Fruit fly (Drosophila melanogaster): ENCODE measurements around the gene vvl.

Gene vvl

dm6 chr3L:6827705-6828104 is 37.7 kb downstream of the vvl start:
- no peak for TF ChIP-seq br (GFP tag; optimal IDR thresholded peaks at IDR 0.05)
- TF ChIP-seq foxo (GFP tag; optimal IDR thresholded peaks at IDR 0.05) = no peak
- TF ChIP-seq sv (GFP tag; optimal IDR thresholded peaks at IDR 0.05) = no peak
- no peak for TF ChIP-seq ey (GFP tag; optimal IDR thresholded peaks at IDR 0.05)
- TF ChIP-seq fru (GFP tag; optimal IDR thresholded peaks at IDR 0.05) = no peak
- no peak for TF ChIP-seq Rel (GFP tag; optimal IDR thresholded peaks at IDR 0.05)
- TF ChIP-seq Rel (tag; optimal IDR thresholded peaks at IDR 0.05) = no peak
- no peak for TF ChIP-seq Abd-B (GFP tag; optimal IDR thresholded peaks at IDR 0.05)
- no peak for TF ChIP-seq N (GFP tag; optimal IDR thresholded peaks at IDR 0.05)
- TF ChIP-seq Dif (GFP tag; optimal IDR thresholded peaks at IDR 0.05; ENCODE audit: partially characterized antibody) = no peak
- no peak for TF ChIP-seq HLH106 (tag; optimal IDR thresholded peaks at IDR 0.05)

dm6 chr3L:6828742-6829141 is 38.8 kb downstream of the vvl start:
- TF ChIP-seq dmrt93B (GFP tag; optimal IDR thresholded peaks at IDR 0.05) (no peak), rgr (GFP tag; optimal IDR thresholded peaks at IDR 0.05) (no peak), foxo (GFP tag; optimal IDR thresholded peaks at IDR 0.05) (no peak), HLH106 (tag; optimal IDR thresholded peaks at IDR 0.05) (no peak), dsf (GFP tag; optimal IDR thresholded peaks at IDR 0.05; ENCODE audit: borderline replicate concordance) (no peak), Jra (GFP tag; optimal IDR thresholded peaks at IDR 0.05) (no peak), Abd-B (GFP tag; optimal IDR thresholded peaks at IDR 0.05) (no peak), tai (GFP tag; optimal IDR thresholded peaks at IDR 0.05) (no peak), psq (GFP tag; optimal IDR thresholded peaks at IDR 0.05) (no peak), CrebA (GFP tag; optimal IDR thresholded peaks at IDR 0.05; ENCODE audit: borderline replicate concordance) (no peak), ey (GFP tag; optimal IDR thresholded peaks at IDR 0.05) (no peak), Dif (GFP tag; optimal IDR thresholded peaks at IDR 0.05; ENCODE audit: partially characterized antibody) (no peak), CG9705 (GFP tag; optimal IDR thresholded peaks at IDR 0.05) (no peak), Rel (GFP tag; optimal IDR thresholded peaks at IDR 0.05) (no peak), Rel (tag; optimal IDR thresholded peaks at IDR 0.05) (no peak)

DNA sequence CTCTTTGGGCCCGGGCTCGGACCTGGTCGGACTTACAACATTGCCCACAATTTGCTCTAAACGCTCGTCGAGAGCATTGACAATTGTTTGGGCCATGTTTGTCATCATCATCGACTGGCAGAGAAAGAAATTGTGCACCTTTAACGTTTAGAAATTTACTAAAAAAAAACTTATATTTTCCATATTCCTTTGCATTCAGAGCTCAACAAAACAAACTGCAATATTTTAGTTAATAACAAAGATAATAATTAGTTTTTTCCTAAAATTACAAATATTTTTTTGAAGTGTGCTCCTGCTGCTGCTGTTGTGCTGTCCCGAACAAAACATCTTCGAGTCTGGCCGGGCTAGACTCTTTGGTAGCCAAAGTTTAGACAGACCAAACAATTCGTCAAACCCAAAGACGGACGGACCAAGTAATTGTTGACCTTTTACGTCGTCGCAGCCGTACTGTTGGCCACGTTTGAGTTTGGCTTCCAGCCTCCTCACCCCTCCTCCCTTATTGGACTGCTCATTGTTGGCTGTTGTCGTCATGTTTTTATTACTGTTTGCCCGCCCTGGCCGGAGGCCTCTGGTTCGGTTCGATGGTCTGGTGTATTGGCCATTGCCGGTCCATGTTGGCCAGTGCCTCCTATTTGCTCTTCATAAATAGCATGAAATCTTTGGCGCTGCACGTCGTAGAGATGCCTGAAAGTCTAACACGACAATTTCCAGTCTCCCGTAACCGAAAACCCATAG is 40.2 kb downstream of the vvl start:
- no peak for TF ChIP-seq Rel (GFP tag; optimal IDR thresholded peaks at IDR 0.05)
- TF ChIP-seq Rel (tag; optimal IDR thresholded peaks at IDR 0.05) = no peak
- TF ChIP-seq CG32264 (GFP tag; optimal IDR thresholded peaks at IDR 0.05) = no peak
- TF ChIP-seq GATAd (GFP tag; optimal IDR thresholded peaks at IDR 0.05) = no peak
- no peak for TF ChIP-seq jim (GFP tag; optimal IDR thresholded peaks at IDR 0.05)
- no peak for TF ChIP-seq Mio (GFP tag; optimal IDR thresholded peaks at IDR 0.05)
- TF ChIP-seq fru (GFP tag; optimal IDR thresholded peaks at IDR 0.05) = no peak
- no peak for TF ChIP-seq woc (GFP tag; optimal IDR thresholded peaks at IDR 0.05)
- no peak for TF ChIP-seq dmrt93B (GFP tag; optimal IDR thresholded peaks at IDR 0.05)
- no peak for TF ChIP-seq dsf (GFP tag; optimal IDR thresholded peaks at IDR 0.05; ENCODE audit: borderline replicate concordance)
- TF ChIP-seq h (GFP tag; optimal IDR thresholded peaks at IDR 0.05) = no peak

dm6 chr3L:6831686-6832085 is 41.7 kb downstream of the vvl start:
- TF ChIP-seq CrebA (GFP tag; optimal IDR thresholded peaks at IDR 0.05; ENCODE audit: borderline replicate concordance) (peak; percentile 6), Sp1 (GFP tag; optimal IDR thresholded peaks at IDR 0.05) (no peak), usp (GFP tag; optimal IDR thresholded peaks at IDR 0.05) (no peak)

- TF ChIP-seq woc (GFP tag; optimal IDR thresholded peaks at IDR 0.05) (no peak), dmrt93B (GFP tag; optimal IDR thresholded peaks at IDR 0.05) (peak; percentile 4), h (GFP tag; optimal IDR thresholded peaks at IDR 0.05) (peak; percentile 1)
These were observed 44.6 kb downstream of the vvl start for dm6 chr3L:6834281-6835224.

- TF ChIP-seq OdsH (GFP tag; optimal IDR thresholded peaks at IDR 0.05) (no peak), Abd-B (GFP tag; optimal IDR thresholded peaks at IDR 0.05) (no peak), foxo (GFP tag; optimal IDR thresholded peaks at IDR 0.05) (peak in 1 of 2 experiments; percentile 41), Sp1 (GFP tag; optimal IDR thresholded peaks at IDR 0.05) (peak; percentile 30), GATAd (GFP tag; optimal IDR thresholded peaks at IDR 0.05) (no peak), HLH106 (tag; optimal IDR thresholded peaks at IDR 0.05) (peak; percentile 17), lola (GFP tag; optimal IDR thresholded peaks at IDR 0.05) (no peak), psq (GFP tag; optimal IDR thresholded peaks at IDR 0.05) (peak; percentile 10), Hnf4 (GFP tag; optimal IDR thresholded peaks at IDR 0.05) (no peak), dsf (GFP tag; optimal IDR thresholded peaks at IDR 0.05; ENCODE audit: borderline replicate concordance) (no peak), CrebA (GFP tag; optimal IDR thresholded peaks at IDR 0.05; ENCODE audit: borderline replicate concordance) (no peak), h (GFP tag; optimal IDR thresholded peaks at IDR 0.05) (no peak), fru (GFP tag; optimal IDR thresholded peaks at IDR 0.05) (peak; percentile 11)
These were observed 48.5 kb downstream of the vvl start for dm6 chr3L:6838489-6838888.

Data from whole organism, wandering third instar larva.